Fruit fly (Drosophila melanogaster) whole organism: Measurements from ENCODE around the gene CG15772.

Experiments used
- CG8478 ChIP-seq: fragments of >200 bp; optimal IDR thresholded peaks from 2 replicates; lab custom pipeline; 2018; ENCODE audit warnings: inconsistent platforms
- pan ChIP-seq: fragments of >200 bp; optimal IDR thresholded peaks from 2 replicates; lab custom pipeline; 2017
- usp ChIP-seq: fragments of >200 bp; optimal IDR thresholded peaks from 2 replicates; lab custom pipeline; 2017; ENCODE audit warnings: missing biosample characterization, missing genetic modification characterization, mixed read lengths

dm6 chrX:5752838-5753237, 789 bp downstream of the CG15772 start:
- TF ChIP-seq pan (lab: Kevin White, UChicago) (no peak), usp (GFP tag; lab: Kevin White, UChicago) (no peak), CG8478 (no peak)
